Worm (Caenorhabditis elegans) whole organism, young adult: ENCODE measurements around the gene sru-17.

Source experiments
- Y95B8A.8 ChIP-seq: fragments of 200-800 bp; sonication (Bioruptor generic); IDR thresholded peaks from 2 replicates; pipeline ENCODE4 v1.3.6; 2022; ENCODE audit warnings: missing genetic modification reagents, missing genetic modification characterization, missing compliant biosample characterization
- pha-4 ChIP-seq: fragments of 150-350 bp; sonication (generic microtip); optimal IDR thresholded peaks from 2 replicates; lab custom pipeline; 2014; ENCODE audit warnings: missing biosample characterization, missing genetic modification reagents, missing genetic modification characterization
- rpc-1 ChIP-seq, 2 experiments: fragments of 150-350 bp in 1 of 2; sonication (generic microtip) in 1 of 2; optimal IDR thresholded peaks; 2 replicates each; lab custom pipeline; 2014 to 2018; ENCODE audit warnings: missing biosample characterization in 1 of 2, missing genetic modification characterization in 1 of 2, missing genetic modification reagents in 1 of 2, missing genotype in 1 of 2
- sdz-38 ChIP-seq: sonication (generic microtip); optimal IDR thresholded peaks from 2 replicates; lab custom pipeline; 2016; ENCODE audit warnings: missing genotype, missing genetic modification characterization, missing compliant biosample characterization

DNA sequence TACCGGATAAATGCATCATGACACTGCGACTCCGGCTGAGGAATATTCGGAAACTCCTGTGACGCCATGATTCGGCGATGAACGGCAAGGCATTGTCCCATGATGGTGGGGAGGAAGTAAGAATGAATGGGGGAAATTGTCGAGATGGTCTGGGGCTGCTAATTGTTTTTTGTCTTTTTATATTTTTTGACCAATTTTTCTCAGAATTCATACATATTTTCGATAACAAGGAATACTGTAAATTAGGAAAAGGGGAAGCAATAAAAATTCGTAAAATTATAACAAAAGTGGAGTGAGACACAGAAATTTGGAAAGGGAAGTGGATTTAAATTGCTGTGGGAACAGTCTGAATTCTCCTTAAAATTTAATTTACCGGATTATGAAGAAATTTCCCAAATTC, 19.9 kb downstream of the sru-17 start, which contains the start of gene eak-4:
- TF ChIP-seq sdz-38 (tag; lab: Kevin White, UChicago), result no peak
- no peak for TF ChIP-seq Y95B8A.8 (GFP tag; lab: Robert Waterston, UW)
- TF ChIP-seq pha-4 (tag; lab: Kevin White, UChicago), result no peak
- TF ChIP-seq rpc-1 (optimal IDR thresholded peaks at IDR 0.05; lab: Kevin White, UChicago), result no peak
- TF ChIP-seq rpc-1 (tag; optimal IDR thresholded peaks at IDR 0.05; lab: Kevin White, UChicago), result no peak
